Fruit fly (Drosophila melanogaster): Measurements from ENCODE around the gene CG42266.

CG42266 gene

DNA sequence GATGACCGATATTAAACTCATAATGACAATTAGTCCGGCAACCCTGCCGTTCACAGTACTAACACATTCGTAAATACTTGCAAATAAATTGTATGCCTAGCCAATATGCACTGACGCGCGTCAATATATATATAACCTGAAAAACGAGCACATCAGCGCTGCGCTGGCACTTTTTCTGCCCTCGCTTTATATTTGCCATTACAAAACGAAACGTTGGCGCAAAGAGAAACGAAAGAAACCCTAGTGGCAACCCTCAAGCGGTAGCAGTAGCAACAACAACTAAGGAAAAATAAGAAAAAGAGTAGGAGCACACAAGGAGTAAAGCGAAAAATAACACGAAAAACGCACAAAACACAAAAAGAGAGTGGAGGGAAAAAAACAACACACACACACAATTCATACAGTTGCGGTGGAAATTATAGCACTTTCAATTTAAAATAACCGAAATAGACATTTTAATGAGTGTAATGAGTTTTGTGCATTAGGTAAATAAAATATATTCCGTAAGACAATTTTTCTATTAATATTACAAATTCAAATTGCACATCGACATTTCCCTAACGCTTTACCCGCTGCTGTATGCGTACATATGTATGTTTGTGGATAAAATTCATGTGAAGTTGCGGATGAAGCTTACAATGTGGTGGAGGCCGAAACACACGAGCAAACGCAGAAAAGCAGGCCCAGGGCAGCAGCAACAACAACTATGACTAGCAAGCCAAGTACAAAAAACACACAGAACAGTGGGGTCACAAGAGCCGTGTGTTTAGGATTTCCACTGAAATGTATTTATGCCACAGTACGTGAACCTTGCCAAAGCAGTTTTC is 10.8 kb upstream of the CG42266 start (continued):
- TF ChIP-seq pros (GFP tag; optimal IDR thresholded peaks at IDR 0.05) (peak; percentile 89), corto (GFP tag; optimal IDR thresholded peaks at IDR 0.05) (peak; percentile 94), CG1024 (GFP tag; IDR thresholded peaks at IDR 0.05) (peak; percentile 97), CG15514 (GFP tag; optimal IDR thresholded peaks at IDR 0.05) (peak; percentile 95), CG18764 (GFP tag; optimal IDR thresholded peaks at IDR 0.05) (peak; percentile 97), CG9817 (tag; optimal IDR thresholded peaks at IDR 0.05) (peak; percentile 99), stwl (tag; optimal IDR thresholded peaks at IDR 0.05) (peak; percentile 27), grn (GFP tag; optimal IDR thresholded peaks at IDR 0.05) (peak; percentile 88), gcm2 (GFP tag; optimal IDR thresholded peaks at IDR 0.05) (peak; percentile 99), Hr3 (GFP tag; optimal IDR thresholded peaks at IDR 0.05) (peak; percentile 98), CG2875 (GFP tag; optimal IDR thresholded peaks at IDR 0.05) (peak; percentile 99), HLHmδ (GFP tag; optimal IDR thresholded peaks at IDR 0.05) (peak; percentile 1), D19B (GFP tag; optimal IDR thresholded peaks at IDR 0.05) (peak; percentile 96), mam (GFP tag; optimal IDR thresholded peaks at IDR 0.05) (peak; percentile 98), CG17186 (GFP tag; optimal IDR thresholded peaks at IDR 0.05) (peak; percentile 93), CG8478 (optimal IDR thresholded peaks at IDR 0.05) (no peak), CG15696 (tag; optimal IDR thresholded peaks at IDR 0.05) (peak; percentile 97), Sox102F (GFP tag; optimal IDR thresholded peaks at IDR 0.05) (peak; percentile 99), phol (tag; optimal IDR thresholded peaks at IDR 0.05) (peak; percentile 98), CG8765 (GFP tag; IDR thresholded peaks at IDR 0.05) (peak; percentile 97), cad (GFP tag; optimal IDR thresholded peaks at IDR 0.05) (no peak), pzg (GFP tag; optimal IDR thresholded peaks at IDR 0.05) (peak; percentile 25), CG31441 (GFP tag; IDR thresholded peaks at IDR 0.05) (peak; percentile 96), CG18476 (GFP tag; optimal IDR thresholded peaks at IDR 0.05) (peak; percentile 98), CG7556 (GFP tag; optimal IDR thresholded peaks at IDR 0.05) (peak; percentile 99), Ptx1 (GFP tag; IDR thresholded peaks at IDR 0.05) (peak; percentile 98), amos (GFP tag; IDR thresholded peaks at IDR 0.05; ENCODE audit: partially characterized antibody) (no peak; the same call in 1 of the 2 replicates), NfI (GFP tag; optimal IDR thresholded peaks at IDR 0.05) (peak; percentile 99), dpn (GFP tag; optimal IDR thresholded peaks at IDR 0.05) (peak; percentile 99), CG17359 (tag; optimal IDR thresholded peaks at IDR 0.05) (peak; percentile 99), nerfin-1 (tag; optimal IDR thresholded peaks at IDR 0.05) (peak; percentile 98), lov (optimal IDR thresholded peaks at IDR 0.05) (no peak), lov (GFP tag; IDR thresholded peaks at IDR 0.05) (peak; percentile 98), Pdp1 (GFP tag; optimal IDR thresholded peaks at IDR 0.05) (peak; percentile 98), pho (GFP tag; optimal IDR thresholded peaks at IDR 0.05) (peak; percentile 98), CG7839 (tag; optimal IDR thresholded peaks at IDR 0.05) (peak; percentile 100), CG11093 (GFP tag; IDR thresholded peaks at IDR 0.05) (peak; percentile 97), esg (GFP tag; conservative IDR thresholded peaks at IDR 0.05) (peak; percentile 99), CG17385 (GFP tag; optimal IDR thresholded peaks at IDR 0.05) (peak; percentile 99), ken (GFP tag; IDR thresholded peaks at IDR 0.05) (peak; percentile 99), dmrt11E (tag; optimal IDR thresholded peaks at IDR 0.05) (peak; percentile 99), dan (GFP tag; IDR thresholded peaks at IDR 0.05) (peak; percentile 94), Side (GFP tag; optimal IDR thresholded peaks at IDR 0.05) (peak; percentile 99), sqz (GFP tag; optimal IDR thresholded peaks at IDR 0.05) (peak; percentile 99), CG43689 (GFP tag; IDR thresholded peaks at IDR 0.05) (peak; percentile 95), gsb (GFP tag; IDR thresholded peaks at IDR 0.05) (peak; percentile 97), CG2678 (tag; optimal IDR thresholded peaks at IDR 0.05) (peak; percentile 100), Hr39 (optimal IDR thresholded peaks at IDR 0.05) (no peak), CG12104 (GFP tag; optimal IDR thresholded peaks at IDR 0.05) (peak; percentile 99)

All from whole organism, embryonic.